Fruit fly (Drosophila melanogaster) whole organism, embryonic: Measurements from ENCODE around the gene firl.

ENCODE experiments used
- Aef1 ChIP-seq: fragments of 200-800 bp; sonication (Bioruptor generic); IDR thresholded peaks from 3 replicates; pipeline ENCODE4 v1.3.6; 2022; ENCODE audit warnings: missing biosample characterization, missing genetic modification characterization
- Atf6 ChIP-seq: fragments of 200-800 bp; sonication (Bioruptor generic); IDR thresholded peaks from 2 replicates; pipeline ENCODE4 v1.3.6; 2022; ENCODE audit warnings: missing biosample characterization, missing genetic modification characterization
- Bdp1 ChIP-seq: fragments of 200-800 bp; sonication (Bioruptor generic); optimal IDR thresholded peaks from 3 replicates; lab custom pipeline; 2016; ENCODE audit warnings: missing biosample characterization, missing genetic modification characterization
- Bgb ChIP-seq: fragments of 200-800 bp; sonication (Bioruptor generic); IDR thresholded peaks from 2 replicates; pipeline ENCODE4 v1.3.6; 2022; ENCODE audit warnings: missing biosample characterization, missing genetic modification characterization; ENCODE audit not compliant: partially characterized antibody
- CG10274 ChIP-seq: fragments of 200-800 bp; sonication (Bioruptor generic); optimal IDR thresholded peaks from 3 replicates; lab custom pipeline; 2017; ENCODE audit warnings: missing biosample characterization, mild to moderate bottlenecking, missing genetic modification characterization
- CG11085 ChIP-seq: fragments of 200-800 bp; sonication (Bioruptor generic); IDR thresholded peaks from 2 replicates; pipeline ENCODE4 v1.3.6; 2022; ENCODE audit warnings: missing biosample characterization, missing genetic modification characterization
- CG12104 ChIP-seq: fragments of 200-800 bp; sonication (Bioruptor generic); optimal IDR thresholded peaks from 3 replicates; lab custom pipeline; 2016; ENCODE audit warnings: missing biosample characterization, missing genetic modification characterization
- CG12236 ChIP-seq: fragments of 200-800 bp; sonication (Bioruptor generic); optimal IDR thresholded peaks from 2 replicates; lab custom pipeline; 2016; ENCODE audit warnings: missing biosample characterization, missing genetic modification characterization
- CG14050 ChIP-seq: fragments of 200-800 bp; sonication (Bioruptor generic); IDR thresholded peaks from 3 replicates; pipeline ENCODE4 v1.3.6; 2022; ENCODE audit warnings: missing biosample characterization, missing genetic modification characterization
- CG1529 ChIP-seq: fragments of 200-800 bp; sonication (Bioruptor generic); optimal IDR thresholded peaks from 3 replicates; lab custom pipeline; 2018; ENCODE audit warnings: missing biosample characterization, missing genetic modification characterization
- CG15514 ChIP-seq: fragments of 200-800 bp; sonication (Bioruptor generic); optimal IDR thresholded peaks from 3 replicates; lab custom pipeline; 2017; ENCODE audit warnings: missing biosample characterization, missing genetic modification characterization, mild to moderate bottlenecking, moderate library complexity, missing genetic modification reagents
- CG1602 ChIP-seq: fragments of 200-800 bp; sonication (Bioruptor generic); optimal IDR thresholded peaks from 3 replicates; lab custom pipeline; 2016; ENCODE audit warnings: missing biosample characterization, missing genetic modification characterization
- CG3065 ChIP-seq: fragments of 200-800 bp; sonication (Bioruptor generic); optimal IDR thresholded peaks from 2 replicates; lab custom pipeline; 2016; ENCODE audit warnings: missing biosample characterization, missing genetic modification characterization
- CG31224 ChIP-seq: fragments of 200-800 bp; sonication (Bioruptor generic); IDR thresholded peaks from 2 replicates; pipeline ENCODE4 v1.3.6; 2022; ENCODE audit warnings: missing biosample characterization, missing genetic modification characterization
- CG31441 ChIP-seq: fragments of 200-800 bp; sonication (Bioruptor generic); IDR thresholded peaks from 2 replicates; pipeline ENCODE4 v1.3.6; 2022; ENCODE audit warnings: missing biosample characterization, missing genetic modification characterization
- CG3163 ChIP-seq: fragments of 200-800 bp; sonication (Bioruptor generic); optimal IDR thresholded peaks from 3 replicates; lab custom pipeline; 2016; ENCODE audit warnings: missing biosample characterization, missing genetic modification characterization
- CG32767 ChIP-seq: fragments of 200-800 bp; sonication (Bioruptor generic); IDR thresholded peaks from 2 replicates; pipeline ENCODE4 v1.3.6; 2022; ENCODE audit warnings: missing biosample characterization, missing genetic modification characterization
- CG5245 ChIP-seq: fragments of 200-800 bp; sonication (Bioruptor generic); optimal IDR thresholded peaks from 3 replicates; lab custom pipeline; 2016; ENCODE audit warnings: missing biosample characterization, missing genetic modification characterization
- CG6654 ChIP-seq: fragments of 200-800 bp; sonication (Bioruptor generic); optimal IDR thresholded peaks from 2 replicates; lab custom pipeline; 2017; ENCODE audit warnings: missing biosample characterization, mild to moderate bottlenecking, missing genetic modification characterization
- CG6813 ChIP-seq: fragments of 200-800 bp; sonication (Bioruptor generic); optimal IDR thresholded peaks from 2 replicates; lab custom pipeline; 2017; ENCODE audit warnings: missing biosample characterization, missing genetic modification characterization, mild to moderate bottlenecking, moderate library complexity, missing genetic modification reagents
- CG8089 ChIP-seq: fragments of 200-800 bp; sonication (Bioruptor generic); optimal IDR thresholded peaks from 3 replicates; lab custom pipeline; 2016; ENCODE audit warnings: missing biosample characterization, missing genetic modification characterization
- CG8924 ChIP-seq: fragments of 200-800 bp; optimal IDR thresholded peaks from 3 replicates; lab custom pipeline; 2019; ENCODE audit warnings: missing biosample characterization, mild to moderate bottlenecking, missing genetic modification characterization, moderate library complexity
- CG8944 ChIP-seq: fragments of 200-800 bp; sonication (Bioruptor generic); optimal IDR thresholded peaks from 3 replicates; lab custom pipeline; 2016; ENCODE audit warnings: missing biosample characterization, missing genetic modification characterization
- CTCF ChIP-seq: fragments of 200-800 bp; sonication (Bioruptor generic); optimal IDR thresholded peaks from 2 replicates; lab custom pipeline; 2017; ENCODE audit warnings: missing biosample characterization, mild to moderate bottlenecking, missing genetic modification characterization, moderate library complexity
- CkIIα-i1 ChIP-seq: fragments of 200-800 bp; sonication (Bioruptor generic); IDR thresholded peaks from 2 replicates; pipeline ENCODE4 v1.3.6; 2022; ENCODE audit warnings: missing biosample characterization, missing genetic modification characterization
- CoRest ChIP-seq: fragments of 200-800 bp; sonication (Bioruptor generic); optimal IDR thresholded peaks from 3 replicates; lab custom pipeline; 2018; ENCODE audit warnings: missing biosample characterization, mild to moderate bottlenecking, missing genetic modification characterization, moderate library complexity
- Deaf1 ChIP-seq: fragments of 200-800 bp; optimal IDR thresholded peaks from 3 replicates; lab custom pipeline; 2019; ENCODE audit warnings: missing biosample characterization, mild to moderate bottlenecking, missing genetic modification characterization, moderate library complexity
- Dip3 ChIP-seq: fragments of 200-800 bp; sonication (Bioruptor generic); optimal IDR thresholded peaks from 3 replicates; lab custom pipeline; 2016; ENCODE audit warnings: missing biosample characterization, missing genetic modification characterization
- Ets97D ChIP-seq: fragments of 200-800 bp; sonication (Bioruptor generic); optimal IDR thresholded peaks from 3 replicates; lab custom pipeline; 2016; ENCODE audit warnings: missing biosample characterization, missing genetic modification characterization
- Hey ChIP-seq: fragments of 200-800 bp; sonication (Bioruptor generic); optimal IDR thresholded peaks from 3 replicates; lab custom pipeline; 2018; ENCODE audit warnings: missing biosample characterization, mild to moderate bottlenecking, missing genetic modification characterization
- Jarid2 ChIP-seq: fragments of 200-800 bp; sonication (Bioruptor generic); optimal IDR thresholded peaks from 3 replicates; lab custom pipeline; 2017; ENCODE audit warnings: mild to moderate bottlenecking, missing biosample characterization, missing genetic modification reagents, missing genetic modification characterization
- Kr ChIP-seq: fragments of 200-800 bp; sonication (Bioruptor generic); optimal IDR thresholded peaks from 2 replicates; lab custom pipeline; 2017; ENCODE audit warnings: missing biosample characterization, mild to moderate bottlenecking, missing genetic modification characterization
- Lim3 ChIP-seq: fragments of 200-800 bp; sonication (Bioruptor generic); IDR thresholded peaks from 2 replicates; pipeline ENCODE4 v1.3.6; 2022; ENCODE audit warnings: missing biosample characterization, missing genetic modification characterization
- Myb ChIP-seq: fragments of 200-800 bp; sonication (Bioruptor generic); optimal IDR thresholded peaks from 2 replicates; lab custom pipeline; 2016; ENCODE audit warnings: missing biosample characterization, missing genetic modification characterization
- NFAT ChIP-seq: fragments of 200-800 bp; sonication (Bioruptor generic); IDR thresholded peaks from 2 replicates; pipeline ENCODE4 v1.3.6; 2022; ENCODE audit warnings: missing biosample characterization, missing genetic modification characterization
- PHDP ChIP-seq: fragments of 200-800 bp; sonication (Bioruptor generic); optimal IDR thresholded peaks from 3 replicates; lab custom pipeline; 2018; ENCODE audit warnings: missing biosample characterization, mild to moderate bottlenecking, missing genetic modification characterization, moderate library complexity
- Tbp ChIP-seq: fragments of >200 bp; optimal IDR thresholded peaks from 2 replicates; lab custom pipeline; 2018; ENCODE audit warnings: missing biosample characterization, missing genetic modification characterization
- ase ChIP-seq: fragments of 200-800 bp; sonication (Bioruptor generic); IDR thresholded peaks from 3 replicates; pipeline ENCODE4 v1.3.6; 2022; ENCODE audit warnings: missing biosample characterization, missing genetic modification characterization
- ato ChIP-seq: fragments of 200-800 bp; sonication (Bioruptor generic); IDR thresholded peaks from 2 replicates; pipeline ENCODE4 v1.3.6; 2022; ENCODE audit warnings: missing biosample characterization, missing genetic modification characterization; ENCODE audit not compliant: partially characterized antibody
- corto ChIP-seq: fragments of 200-800 bp; sonication (Bioruptor generic); optimal IDR thresholded peaks from 2 replicates; lab custom pipeline; 2016; ENCODE audit warnings: missing biosample characterization, mild to moderate bottlenecking, missing genetic modification characterization, moderate library complexity
- dm ChIP-seq: fragments of 200-800 bp; sonication (Bioruptor generic); optimal IDR thresholded peaks from 3 replicates; lab custom pipeline; 2016; ENCODE audit warnings: missing biosample characterization, missing genetic modification characterization
- fd96Cb ChIP-seq: fragments of 200-800 bp; sonication (Bioruptor generic); optimal IDR thresholded peaks from 2 replicates; lab custom pipeline; 2018; ENCODE audit warnings: missing biosample characterization, mild to moderate bottlenecking, missing genetic modification characterization, moderate library complexity
- h ChIP-seq: fragments of >200 bp; optimal IDR thresholded peaks from 2 replicates; lab custom pipeline; 2017
- ind ChIP-seq: fragments of 200-800 bp; sonication (Bioruptor generic); optimal IDR thresholded peaks from 3 replicates; lab custom pipeline; 2016; ENCODE audit warnings: missing biosample characterization, missing genetic modification characterization
- nerfin-1 ChIP-seq: fragments of 200-800 bp; sonication (Bioruptor generic); optimal IDR thresholded peaks from 3 replicates; lab custom pipeline; 2019; ENCODE audit warnings: missing biosample characterization, mild to moderate bottlenecking, missing genetic modification characterization, moderate library complexity
- pita ChIP-seq: fragments of 200-800 bp; sonication (Bioruptor generic); optimal IDR thresholded peaks from 2 replicates; lab custom pipeline; 2017; ENCODE audit warnings: missing biosample characterization, mild to moderate bottlenecking, missing genetic modification characterization
- sens-2 ChIP-seq: fragments of 200-800 bp; sonication (Bioruptor generic); IDR thresholded peaks from 2 replicates; pipeline ENCODE4 v1.3.6; 2022; ENCODE audit warnings: missing biosample characterization, missing genetic modification characterization
- seq ChIP-seq: fragments of 200-800 bp; sonication (Bioruptor generic); IDR thresholded peaks from 2 replicates; pipeline ENCODE4 v1.3.6; 2022; ENCODE audit warnings: missing biosample characterization, missing genetic modification characterization
- tgo ChIP-seq: fragments of 200-800 bp; sonication (Bioruptor generic); IDR thresholded peaks from 3 replicates; pipeline ENCODE4 v1.3.6; 2022; ENCODE audit warnings: missing biosample characterization, missing genetic modification characterization
- z ChIP-seq: fragments of 200-800 bp; sonication (Bioruptor generic); IDR thresholded peaks from 3 replicates; pipeline ENCODE4 v1.3.6; 2022; ENCODE audit warnings: missing biosample characterization, missing genetic modification characterization
- zfh1 ChIP-seq: fragments of 200-800 bp; sonication (Bioruptor generic); IDR thresholded peaks from 3 replicates; pipeline ENCODE4 v1.3.6; 2022; ENCODE audit warnings: missing biosample characterization, missing genetic modification characterization

Gene firl

DNA sequence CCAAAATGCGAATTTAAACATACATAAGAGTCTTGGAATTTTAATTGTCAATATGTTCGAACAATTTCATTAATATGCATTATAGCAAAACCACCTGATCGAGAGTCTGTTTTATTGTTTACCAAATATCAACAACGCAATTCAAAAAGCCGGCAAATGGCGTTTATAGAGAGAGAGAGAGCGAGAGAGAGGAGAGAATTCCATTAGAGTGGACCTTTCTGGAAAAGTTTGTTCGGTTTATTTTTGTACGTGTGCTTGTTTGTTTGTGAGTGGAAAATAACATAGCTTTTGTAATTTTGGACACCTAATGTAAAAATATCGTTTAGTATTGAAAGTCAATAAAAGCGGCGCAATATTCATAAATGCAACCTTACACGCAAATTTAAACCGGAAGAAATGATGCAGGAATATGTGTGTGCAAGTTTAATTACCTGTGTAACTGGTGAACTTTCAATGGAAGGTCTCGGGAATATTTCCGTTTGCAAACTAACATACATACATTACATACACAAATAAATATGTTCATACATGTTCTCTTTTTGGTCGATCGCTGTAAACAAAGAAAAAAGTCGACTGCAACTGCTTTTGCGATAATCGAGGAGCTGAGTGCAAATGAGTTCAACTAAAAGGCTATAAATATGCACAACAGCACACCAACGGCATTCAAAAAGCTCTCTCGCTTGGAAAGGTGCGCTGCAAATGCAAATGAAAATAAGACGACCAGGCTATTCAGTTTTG, 21.8 kb downstream of the firl start, which contains the start of gene CG6785 (continued):
- no peak for TF ChIP-seq pita
- TF ChIP-seq CG15514 = peak; percentile 86
- TF ChIP-seq Ets97D (GFP tag; lab: Kevin White, UChicago) = peak; percentile 65
- 0 out of 2 replicates have a peak, but pooled peaks have one; percentile 5 for TF ChIP-seq Bgb (GFP tag; lab: Robert Waterston, UW)
- no peak for TF ChIP-seq z (GFP tag; lab: Robert Waterston, UW)
- TF ChIP-seq CG32767 (GFP tag; lab: Robert Waterston, UW) = no peak
- no peak for TF ChIP-seq CG6654 (GFP tag; lab: Kevin White, UChicago)
- TF ChIP-seq CG3163 = peak; percentile 72
- TF ChIP-seq CoRest (tag; lab: Kevin White, UChicago) = peak; percentile 70
- peak; percentile 69 for TF ChIP-seq CG14050 (GFP tag; lab: Robert Waterston, UW)
- peak; percentile 29; the same call in 1 of the 2 replicates for TF ChIP-seq sens-2 (GFP tag; lab: Robert Waterston, UW)
- TF ChIP-seq Dip3 = peak; percentile 61
- TF ChIP-seq CG3065 (GFP tag; lab: Kevin White, UChicago) = peak; percentile 50
- TF ChIP-seq CG31441 (GFP tag; lab: Robert Waterston, UW) = peak; percentile 66
- peak; percentile 51 for TF ChIP-seq Jarid2 (GFP tag; lab: Kevin White, UChicago)
- no peak for TF ChIP-seq Lim3 (GFP tag; lab: Robert Waterston, UW)
- peak; percentile 2 for TF ChIP-seq ind
- no peak for TF ChIP-seq Aef1
- TF ChIP-seq ato (GFP tag; lab: Robert Waterston, UW) = no peak
- TF ChIP-seq CTCF = peak; percentile 55
- peak; percentile 72 for TF ChIP-seq Atf6 (GFP tag; lab: Robert Waterston, UW)
- TF ChIP-seq CkIIα-i1 (GFP tag; lab: Robert Waterston, UW) = no peak
- peak; percentile 96 for TF ChIP-seq CG6813 (GFP tag; lab: Kevin White, UChicago)
- TF ChIP-seq Hey (tag; lab: Kevin White, UChicago) = peak; percentile 86
- peak; percentile 80 for TF ChIP-seq CG8944 (GFP tag; lab: Kevin White, UChicago)
- peak; percentile 55 for TF ChIP-seq dm (GFP tag; lab: Kevin White, UChicago)
- TF ChIP-seq Tbp (GFP tag; lab: Kevin White, UChicago) = no peak
- TF ChIP-seq CG11085 (GFP tag; lab: Robert Waterston, UW) = no peak
- TF ChIP-seq CG12104 (GFP tag; lab: Kevin White, UChicago) = peak; percentile 77
- peak; percentile 48 for TF ChIP-seq CG10274
- TF ChIP-seq fd96Cb (tag; lab: Kevin White, UChicago) = peak; percentile 56
- peak; percentile 89 for TF ChIP-seq CG1529 (GFP tag; lab: Kevin White, UChicago)
- TF ChIP-seq CG8089 (GFP tag; lab: Kevin White, UChicago) = peak; percentile 88
- peak; percentile 85 for TF ChIP-seq CG8924 (tag; lab: Kevin White, UChicago)
- TF ChIP-seq seq (GFP tag; lab: Robert Waterston, UW) = peak; percentile 77; the same call in 1 of the 2 replicates
- peak; percentile 69 for TF ChIP-seq corto (GFP tag; lab: Kevin White, UChicago)
- TF ChIP-seq zfh1 = 0 out of 3 replicates have a peak, but pooled peaks have one; percentile 34
- TF ChIP-seq CG5245 (GFP tag; lab: Kevin White, UChicago) = peak; percentile 58
- peak; percentile 60 for TF ChIP-seq Myb
- TF ChIP-seq ase (GFP tag; lab: Robert Waterston, UW) = no peak
- TF ChIP-seq Bdp1 (GFP tag; lab: Kevin White, UChicago) = peak; percentile 68
- no peak for TF ChIP-seq h (lab: Kevin White, UChicago)
- TF ChIP-seq CG1602 (GFP tag; lab: Kevin White, UChicago) = peak; percentile 65
- TF ChIP-seq CG12236 (GFP tag; lab: Kevin White, UChicago) = peak; percentile 94
- TF ChIP-seq Kr (GFP tag; lab: Kevin White, UChicago) = peak; percentile 59
- no peak for TF ChIP-seq CG31224 (GFP tag; lab: Robert Waterston, UW)
- TF ChIP-seq NFAT (GFP tag; lab: Robert Waterston, UW) = peak; percentile 60
- TF ChIP-seq Deaf1 (tag; lab: Kevin White, UChicago) = peak; percentile 37
- TF ChIP-seq PHDP (tag; lab: Kevin White, UChicago) = peak; percentile 89
- TF ChIP-seq tgo (GFP tag; lab: Robert Waterston, UW) = no peak
- peak; percentile 80 for TF ChIP-seq nerfin-1
